Worm (Caenorhabditis elegans) whole organism, mixed stage, embryonic: Measurements from ENCODE around the gene rabr-3.

Experiments used
- hlh-1 ChIP-seq: fragments of 150-350 bp; optimal IDR thresholded peaks from 2 replicates; lab custom pipeline; 2014; ENCODE audit warnings: missing biosample characterization, missing genetic modification reagents, missing genetic modification characterization
- lin-32 ChIP-seq: fragments of 200-800 bp; sonication (Bioruptor generic); optimal IDR thresholded peaks from 2 replicates; lab custom pipeline; 2018; ENCODE audit warnings: mild to moderate bottlenecking, missing genetic modification characterization, missing compliant biosample characterization
- tbx-8 ChIP-seq: fragments of 200-800 bp; sonication (Bioruptor generic); optimal IDR thresholded peaks from 2 replicates; lab custom pipeline; 2018; ENCODE audit warnings: mild to moderate bottlenecking, missing genetic modification characterization, moderate library complexity, missing compliant biosample characterization
- unc-62 ChIP-seq: fragments of 150-350 bp; optimal IDR thresholded peaks from 2 replicates; lab custom pipeline; 2014; ENCODE audit warnings: missing biosample characterization, missing genetic modification reagents, missing genetic modification characterization
- zip-8 ChIP-seq: fragments of 150-350 bp; optimal IDR thresholded peaks from 2 replicates; lab custom pipeline; 2014; ENCODE audit warnings: missing biosample characterization, missing genetic modification characterization

DNA sequence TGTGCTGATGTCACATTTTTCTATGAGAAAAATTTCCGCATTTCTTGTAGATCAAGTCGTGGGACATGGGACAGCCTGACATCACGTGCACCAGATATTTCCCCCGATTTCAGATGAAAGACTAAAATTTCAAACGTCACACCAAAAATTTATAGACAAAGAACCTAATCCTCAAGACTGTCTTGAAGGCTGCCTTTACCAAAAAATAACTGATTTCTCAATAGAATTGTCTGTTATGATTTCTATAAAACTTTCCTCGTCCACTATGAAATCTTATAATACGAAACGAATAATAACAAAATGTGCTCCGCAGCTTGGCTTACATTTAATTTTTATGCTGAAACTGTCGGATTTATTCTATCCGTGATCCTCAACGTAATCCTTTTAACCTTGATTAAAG, 15.1 kb upstream of the rabr-3 start, which contains the start of gene str-106:
- TF ChIP-seq tbx-8 (GFP tag; lab: Kevin White, UChicago) (no peak), unc-62 (GFP tag; lab: Kevin White, UChicago) (no peak), hlh-1 (tag; lab: Kevin White, UChicago) (no peak), lin-32 (GFP tag; lab: Kevin White, UChicago) (no peak), zip-8 (no peak)
